Fruit fly (Drosophila melanogaster): ENCODE results near the gene Edem2.

Edem2 gene

DNA sequence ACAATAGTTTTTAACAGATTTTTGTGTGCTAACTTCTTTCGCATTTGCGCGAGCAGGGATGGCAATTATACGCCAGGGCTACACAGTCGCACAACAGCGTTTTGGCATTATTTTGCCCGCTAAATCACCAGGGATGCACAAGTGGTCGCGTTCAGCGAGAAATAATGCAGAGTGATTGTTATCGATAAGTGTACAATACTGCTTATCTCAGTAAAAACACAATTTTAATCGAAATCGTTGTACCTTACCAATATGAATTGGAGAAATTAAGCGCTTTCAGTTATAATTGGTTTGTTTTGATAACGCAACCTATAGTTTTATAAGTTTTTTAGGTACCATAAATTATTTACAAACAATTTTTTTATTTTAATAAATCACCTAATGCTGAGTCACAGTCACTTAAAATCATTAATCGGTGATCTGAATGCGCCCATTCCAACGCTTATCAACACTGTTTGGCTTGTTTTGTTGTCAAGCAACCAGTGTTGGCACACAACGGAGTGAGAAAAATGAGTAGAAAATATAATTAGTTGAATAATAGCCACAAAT, 15.2 kb upstream of the Edem2 start, which contains the start of the genes Sfmbt and CG5439 (continued):
- TF ChIP-seq Blimp-1 (GFP tag; optimal IDR thresholded peaks at IDR 0.05) (no peak), az2 (GFP tag; optimal IDR thresholded peaks at IDR 0.05) (peak; percentile 71), aop (GFP tag; IDR thresholded peaks at IDR 0.05) (no peak), gcm (GFP tag; optimal IDR thresholded peaks at IDR 0.05) (no peak), fd3F (GFP tag; optimal IDR thresholded peaks at IDR 0.05) (peak; percentile 59), dimm (GFP tag; IDR thresholded peaks at IDR 0.05) (peak; percentile 17; the same call in 1 of the 2 replicates), CG4328 (GFP tag; optimal IDR thresholded peaks at IDR 0.05) (peak; percentile 68), sug (tag; optimal IDR thresholded peaks at IDR 0.05) (peak; percentile 85), CG12299 (tag; optimal IDR thresholded peaks at IDR 0.05) (peak; percentile 6), CG10462 (GFP tag; optimal IDR thresholded peaks at IDR 0.05) (peak; percentile 46), wdn (GFP tag; IDR thresholded peaks at IDR 0.05) (0 out of 2 replicates have a peak, but pooled peaks have one; percentile 38), eyg (GFP tag; optimal IDR thresholded peaks at IDR 0.05) (peak; percentile 51), CG10274 (GFP tag; optimal IDR thresholded peaks at IDR 0.05) (peak; percentile 36), Lpt (GFP tag; optimal IDR thresholded peaks at IDR 0.05) (no peak), NFAT (GFP tag; IDR thresholded peaks at IDR 0.05) (peak; percentile 73), CG42726 (GFP tag; IDR thresholded peaks at IDR 0.05; ENCODE audit: partially characterized antibody) (peak; percentile 49; the same call in 1 of the 2 replicates), pum (GFP tag; optimal IDR thresholded peaks at IDR 0.05) (peak; percentile 79), CG6813 (GFP tag; optimal IDR thresholded peaks at IDR 0.05) (no peak), CG11695 (GFP tag; IDR thresholded peaks at IDR 0.05) (0 out of 3 replicates have a peak, but pooled peaks have one; percentile 20), pho (GFP tag; optimal IDR thresholded peaks at IDR 0.05) (peak; percentile 88), CG5180 (GFP tag; optimal IDR thresholded peaks at IDR 0.05) (no peak), abd-A (tag; optimal IDR thresholded peaks at IDR 0.05) (no peak), sqz (GFP tag; optimal IDR thresholded peaks at IDR 0.05) (no peak), CG4360 (GFP tag; IDR thresholded peaks at IDR 0.05) (no peak), CG5245 (GFP tag; optimal IDR thresholded peaks at IDR 0.05) (peak; percentile 55), zen (tag; optimal IDR thresholded peaks at IDR 0.05) (peak; percentile 77), Optix (GFP tag; IDR thresholded peaks at IDR 0.05) (0 out of 3 replicates have a peak, but pooled peaks have one; percentile 26), CG15696 (tag; optimal IDR thresholded peaks at IDR 0.05) (peak; percentile 73), CG14860 (GFP tag; IDR thresholded peaks at IDR 0.05; ENCODE audit: partially characterized antibody) (no peak), CG8478 (optimal IDR thresholded peaks at IDR 0.05) (no peak), mirr (GFP tag; optimal IDR thresholded peaks at IDR 0.05) (no peak), Taf1 (GFP tag; IDR thresholded peaks at IDR 0.05) (no peak; the same call in 1 of the 2 replicates), CG7372 (GFP tag; IDR thresholded peaks at IDR 0.05) (peak; percentile 46; the same call in 1 of the 2 replicates), pros (GFP tag; optimal IDR thresholded peaks at IDR 0.05) (no peak), CG17186 (GFP tag; optimal IDR thresholded peaks at IDR 0.05) (peak; percentile 90), ac (GFP tag; optimal IDR thresholded peaks at IDR 0.05) (peak; percentile 17), CG10209 (GFP tag; optimal IDR thresholded peaks at IDR 0.05) (no peak), CG12942 (GFP tag; optimal IDR thresholded peaks at IDR 0.05) (peak; percentile 78), Dp (GFP tag; optimal IDR thresholded peaks at IDR 0.05) (peak; percentile 48), CG18011 (GFP tag; optimal IDR thresholded peaks at IDR 0.05) (peak; percentile 38), gce (GFP tag; IDR thresholded peaks at IDR 0.05) (no peak), Stat92E (GFP tag; optimal IDR thresholded peaks at IDR 0.05) (peak in 1 of 3 experiments; percentile 30), CG10267 (tag; optimal IDR thresholded peaks at IDR 0.05) (peak; percentile 97), CG32767 (GFP tag; IDR thresholded peaks at IDR 0.05) (no peak), fru (optimal IDR thresholded peaks at IDR 0.05) (no peak), caup (GFP tag; optimal IDR thresholded peaks at IDR 0.05; ENCODE audit: severe bottlenecking) (no peak), twi (tag; optimal IDR thresholded peaks at IDR 0.05) (peak; percentile 50), Hmx (GFP tag; optimal IDR thresholded peaks at IDR 0.05) (peak; percentile 33), CG9932 (GFP tag; IDR thresholded peaks at IDR 0.05) (peak; percentile 90), Six4 (GFP tag; optimal IDR thresholded peaks at IDR 0.05) (peak; percentile 12)
